Worm (Caenorhabditis elegans) whole organism, early embryonic: Measurements from ENCODE around the gene dnc-3.

Experiments used
- B0310.2 ChIP-seq: sonication (generic microtip); optimal IDR thresholded peaks from 2 replicates; lab custom pipeline; 2016; ENCODE audit warnings: mild to moderate bottlenecking, missing genetic modification characterization, missing compliant biosample characterization
- flt-1 ChIP-seq: fragments of 200-800 bp; sonication (Bioruptor generic); IDR thresholded peaks from 2 replicates; pipeline ENCODE4 v1.3.6; 2022; ENCODE audit warnings: missing genetic modification characterization, missing compliant biosample characterization
- scrt-1 ChIP-seq: fragments of 200-800 bp; sonication (Bioruptor generic); IDR thresholded peaks from 2 replicates; pipeline ENCODE4 v1.3.6; 2022; ENCODE audit warnings: missing genetic modification characterization, missing compliant biosample characterization
- tbx-11 ChIP-seq: fragments of 200-800 bp; sonication (Bioruptor generic); IDR thresholded peaks from 2 replicates; pipeline ENCODE4 v1.3.6; 2022; ENCODE audit warnings: missing genetic modification characterization, missing compliant biosample characterization
- tbx-37 ChIP-seq: fragments of 200-800 bp; sonication (Bioruptor generic); conservative IDR thresholded peaks from 2 replicates; pipeline ENCODE4 v1.3.6; 2022; ENCODE audit warnings: missing genetic modification reagents, missing genetic modification characterization, missing compliant biosample characterization

- no peak for TF ChIP-seq tbx-11 (GFP tag; lab: Robert Waterston, UW)
- TF ChIP-seq scrt-1 (GFP tag; lab: Robert Waterston, UW) = no peak
- TF ChIP-seq tbx-37 = no peak
- no peak for TF ChIP-seq B0310.2 (tag; lab: Kevin White, UChicago)
- TF ChIP-seq flt-1 = no peak
These were observed 3.2 kb upstream of the dnc-3 start, which contains the start of gene W10G11.19 for ce11 chrII:3550352-3550751.
